Fruit fly (Drosophila melanogaster): ENCODE results near the gene MED17.

The MED17 gene

DNA sequence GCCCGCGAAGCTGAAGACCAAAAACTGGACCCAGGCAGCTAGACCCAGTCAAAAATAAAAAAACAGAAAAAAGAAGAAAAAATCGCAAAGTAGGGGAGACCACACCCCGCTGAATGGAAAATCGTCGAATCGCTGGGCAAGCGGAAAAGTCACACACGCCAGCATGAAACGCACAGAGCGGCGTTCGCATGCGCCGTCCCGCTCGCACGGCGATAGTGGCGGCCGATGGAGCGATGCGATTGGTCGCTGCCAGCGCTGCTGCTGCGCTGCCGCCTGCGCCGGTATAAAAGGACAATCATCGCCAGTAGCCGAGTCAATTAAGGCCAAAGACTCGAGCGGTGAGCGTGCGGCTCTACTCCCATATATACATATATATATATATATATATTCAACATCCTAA is 47.0 kb downstream of the MED17 start, which contains the start of gene repo (continued):
- TF ChIP-seq Hr78 (GFP tag; optimal IDR thresholded peaks at IDR 0.05) (no peak), CG7357 (GFP tag; IDR thresholded peaks at IDR 0.05) (no peak)
